Fruit fly (Drosophila melanogaster): ENCODE results near the gene Brd7-9.

Gene Brd7-9

DNA sequence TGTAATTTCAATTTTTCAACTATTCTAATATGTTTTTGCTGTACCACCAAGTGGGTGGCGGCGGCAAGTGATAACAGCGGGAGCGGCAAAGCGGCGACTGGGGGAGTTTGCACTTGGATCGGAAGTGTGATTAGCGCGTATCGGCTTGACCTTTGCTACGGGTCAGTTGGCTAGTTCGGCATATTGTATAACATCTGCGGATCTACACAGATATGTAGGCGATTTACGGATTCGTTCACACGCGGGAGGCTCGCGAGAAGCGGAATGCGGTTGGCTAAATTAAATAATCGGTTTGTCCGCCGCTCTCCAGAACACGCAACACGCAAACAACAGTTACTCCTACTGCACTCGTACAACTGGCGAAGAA lies 7.4 kb downstream of the Brd7-9 start:
- no peak for TF ChIP-seq salr (GFP tag; optimal IDR thresholded peaks at IDR 0.05)
- no peak for TF ChIP-seq Blimp-1 (GFP tag; optimal IDR thresholded peaks at IDR 0.05)
- TF ChIP-seq cyc (GFP tag; optimal IDR thresholded peaks at IDR 0.05): no peak
- no peak for TF ChIP-seq eg (GFP tag; IDR thresholded peaks at IDR 0.05)
- no peak for TF ChIP-seq CG3032 (tag; optimal IDR thresholded peaks at IDR 0.05)

DNA sequence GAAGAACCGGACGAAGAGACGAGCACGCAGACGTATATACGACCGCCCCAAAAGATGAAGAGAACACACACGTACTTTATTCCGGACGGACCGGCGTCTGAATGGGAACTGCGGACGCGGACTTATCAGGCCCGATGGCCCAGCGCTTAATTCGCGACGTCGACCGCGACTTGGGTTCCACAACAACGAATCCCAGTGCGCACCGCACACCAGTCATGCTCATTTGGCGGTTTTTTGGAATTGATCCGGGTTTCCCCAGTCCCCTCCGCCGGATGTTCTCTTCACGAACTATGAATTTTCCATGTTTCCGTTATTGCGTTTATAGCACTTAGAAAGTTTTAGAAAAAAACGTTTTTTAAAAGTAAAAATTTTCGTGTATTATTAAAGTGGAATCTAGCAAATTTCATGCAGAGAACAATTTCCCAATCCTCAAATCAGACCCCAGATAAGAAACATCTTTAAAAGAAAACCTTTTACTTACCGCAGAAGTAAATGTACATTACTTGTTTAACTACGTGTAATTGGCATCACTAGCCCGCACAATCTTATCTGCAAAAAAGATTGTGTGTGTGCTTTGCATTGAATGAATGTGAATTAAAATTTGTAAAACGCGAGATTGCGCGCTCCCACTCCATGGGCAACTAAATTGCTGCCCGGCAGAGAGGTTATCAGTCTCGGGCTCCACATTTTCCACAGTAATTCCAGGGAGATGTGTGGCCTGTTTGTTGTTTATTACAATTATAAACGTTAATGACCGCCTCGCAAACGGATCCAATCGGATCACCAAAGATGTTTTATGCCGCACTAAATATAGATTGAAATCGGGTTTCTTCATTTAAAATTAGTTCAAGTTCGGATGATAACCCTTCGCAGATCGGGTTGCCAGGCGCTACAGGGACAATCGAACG lies 8.0 kb downstream of the Brd7-9 start, which contains the start of gene CG7149:
Gene CG7149, minus strand, starts transcription at position 110 of the 908 bp plus-strand sequence.
- peak; percentile 22 for TF ChIP-seq topi (GFP tag; optimal IDR thresholded peaks at IDR 0.05)
- TF ChIP-seq Hr39 (GFP tag; optimal IDR thresholded peaks at IDR 0.05): peak; percentile 20
- no peak for TF ChIP-seq CG8632 (GFP tag; optimal IDR thresholded peaks at IDR 0.05)
- TF ChIP-seq achi (GFP tag; optimal IDR thresholded peaks at IDR 0.05): no peak
- no peak for TF ChIP-seq CG15336 (GFP tag; IDR thresholded peaks at IDR 0.05)
- TF ChIP-seq Met (GFP tag; optimal IDR thresholded peaks at IDR 0.05): peak; percentile 36
- no peak for TF ChIP-seq CG6276 (GFP tag; optimal IDR thresholded peaks at IDR 0.05)
- TF ChIP-seq acj6 (GFP tag; optimal IDR thresholded peaks at IDR 0.05): peak; percentile 34
- peak; percentile 40 for TF ChIP-seq lz (GFP tag; optimal IDR thresholded peaks at IDR 0.05)
- TF ChIP-seq Hr38 (GFP tag; optimal IDR thresholded peaks at IDR 0.05): no peak
- no peak for TF ChIP-seq CG9139 (GFP tag; optimal IDR thresholded peaks at IDR 0.05)
- peak; percentile 1 for TF ChIP-seq CG6792 (GFP tag; optimal IDR thresholded peaks at IDR 0.05)
- TF ChIP-seq CG11762 (GFP tag; optimal IDR thresholded peaks at IDR 0.05; ENCODE audit: insufficient read depth): no peak
- TF ChIP-seq Gug (GFP tag; IDR thresholded peaks at IDR 0.05): no peak
- TF ChIP-seq dac (GFP tag; optimal IDR thresholded peaks at IDR 0.05): no peak
- no peak for TF ChIP-seq Sox15 (GFP tag; optimal IDR thresholded peaks at IDR 0.05)
- TF ChIP-seq Eip78C (GFP tag): peak; percentile 81
- TF ChIP-seq CG7368 (GFP tag; optimal IDR thresholded peaks at IDR 0.05): no peak
- peak; percentile 60 for TF ChIP-seq esn (GFP tag; optimal IDR thresholded peaks at IDR 0.05)
- TF ChIP-seq dsx (GFP tag; optimal IDR thresholded peaks at IDR 0.05; ENCODE audit: poor library complexity, severe bottlenecking): no peak
- peak; percentile 53 for TF ChIP-seq net (GFP tag; optimal IDR thresholded peaks at IDR 0.05)
- no peak for TF ChIP-seq CG3032 (tag; optimal IDR thresholded peaks at IDR 0.05)
- peak; percentile 52 for TF ChIP-seq CG16779 (tag; optimal IDR thresholded peaks at IDR 0.05)
- TF ChIP-seq cyc (GFP tag; optimal IDR thresholded peaks at IDR 0.05): no peak
- no peak for TF ChIP-seq Eip93F (GFP tag; optimal IDR thresholded peaks at IDR 0.05)
- peak; percentile 33 for TF ChIP-seq OdsH (GFP tag; optimal IDR thresholded peaks at IDR 0.05)
- peak; percentile 98 for TF ChIP-seq svp (GFP tag)
- peak; percentile 14 for TF ChIP-seq Sox102F (GFP tag; optimal IDR thresholded peaks at IDR 0.05)
- no peak for TF ChIP-seq CG8319 (GFP tag; optimal IDR thresholded peaks at IDR 0.05)
- TF ChIP-seq fd59A (GFP tag; optimal IDR thresholded peaks at IDR 0.05): no peak
- no peak; the same call in 2 of the 3 replicates for TF ChIP-seq CG6163 (GFP tag; IDR thresholded peaks at IDR 0.05)
- no peak for TF ChIP-seq CG32006 (GFP tag; optimal IDR thresholded peaks at IDR 0.05)
- peak; percentile 26 for TF ChIP-seq pdm3 (GFP tag; optimal IDR thresholded peaks at IDR 0.05)
- peak; percentile 47 for TF ChIP-seq CG31627 (GFP tag; optimal IDR thresholded peaks at IDR 0.05)
- peak; percentile 94 for TF ChIP-seq vri (GFP tag; optimal IDR thresholded peaks at IDR 0.05)
- no peak for TF ChIP-seq Smox (GFP tag; optimal IDR thresholded peaks at IDR 0.05)
- no peak for TF ChIP-seq Sox14 (GFP tag; optimal IDR thresholded peaks at IDR 0.05)
- TF ChIP-seq CG10631 (GFP tag; optimal IDR thresholded peaks at IDR 0.05): peak; percentile 8
- TF ChIP-seq fkh (GFP tag; optimal IDR thresholded peaks at IDR 0.05): no peak
- TF ChIP-seq CG11294 (GFP tag; IDR thresholded peaks at IDR 0.05): no peak
- peak; percentile 13 for TF ChIP-seq Ets21C (GFP tag; optimal IDR thresholded peaks at IDR 0.05)
- TF ChIP-seq CG6808 (GFP tag; optimal IDR thresholded peaks at IDR 0.05): peak; percentile 33
- peak; percentile 41 for TF ChIP-seq CG1621 (tag; optimal IDR thresholded peaks at IDR 0.05)
- TF ChIP-seq Hr4 (GFP tag; optimal IDR thresholded peaks at IDR 0.05): peak; percentile 48
- TF ChIP-seq Blimp-1 (GFP tag; optimal IDR thresholded peaks at IDR 0.05): peak; percentile 1
- no peak for TF ChIP-seq CG34406 (GFP tag; optimal IDR thresholded peaks at IDR 0.05)
- TF ChIP-seq CG8119 (GFP tag; IDR thresholded peaks at IDR 0.05): no peak

All from whole organism, prepupa.